Fruit fly (Drosophila melanogaster): ENCODE measurements around the gene CG42588.
A peak's percentile ranks its signal among the peaks of the same experiment; 100 is the strongest.

CG42588 gene

DNA sequence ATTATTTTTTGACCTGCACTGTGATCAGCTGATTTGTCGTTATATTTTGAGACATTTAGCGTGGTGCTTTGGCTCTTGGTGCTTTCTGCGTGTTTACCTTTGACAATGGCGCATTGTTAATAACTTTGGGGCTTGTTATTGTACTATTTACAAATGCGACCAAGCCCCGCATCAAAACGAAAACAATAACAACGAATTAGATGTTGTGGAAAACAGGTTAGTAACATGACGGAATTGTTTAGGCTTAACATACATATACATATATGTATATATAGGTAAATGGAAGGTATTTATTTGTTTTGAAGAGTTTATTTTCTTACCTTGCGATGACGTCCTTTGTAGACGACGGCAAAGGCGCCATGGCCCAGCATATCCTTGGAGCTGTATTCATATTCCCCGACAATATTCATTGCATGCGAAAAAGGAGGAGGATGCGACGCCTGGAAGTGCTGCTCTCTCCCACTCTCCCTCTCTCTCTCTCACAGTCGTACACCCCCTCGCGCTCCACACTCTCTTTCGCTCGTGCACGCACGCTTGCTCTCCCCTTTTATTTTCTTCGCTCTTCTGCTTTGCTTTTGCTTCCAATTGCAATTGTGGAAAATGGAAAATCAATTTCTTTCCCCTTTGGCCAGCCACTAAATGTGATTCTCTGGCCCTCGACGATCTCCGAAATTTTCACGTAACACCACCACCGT lies 9.9 kb upstream of the CG42588 start (continued):
- TF ChIP-seq CG16779 (GFP tag; IDR thresholded peaks at IDR 0.05) = 0 out of 2 replicates have a peak, but pooled peaks have one; percentile 48
- no peak for TF ChIP-seq CG1529 (GFP tag; optimal IDR thresholded peaks at IDR 0.05)
- 0 out of 2 replicates have a peak, but pooled peaks have one; percentile 7 for TF ChIP-seq CG31441 (GFP tag; IDR thresholded peaks at IDR 0.05)
- TF ChIP-seq twi (tag; optimal IDR thresholded peaks at IDR 0.05) = no peak
- TF ChIP-seq bigmax (GFP tag; optimal IDR thresholded peaks at IDR 0.05) = no peak
- TF ChIP-seq pho (GFP tag; optimal IDR thresholded peaks at IDR 0.05) = no peak
- no peak for TF ChIP-seq sim (GFP tag; IDR thresholded peaks at IDR 0.05)
- 0 out of 2 replicates have a peak, but pooled peaks have one; percentile 16 for TF ChIP-seq NFAT (GFP tag; IDR thresholded peaks at IDR 0.05)
- TF ChIP-seq kah (GFP tag; optimal IDR thresholded peaks at IDR 0.05) = no peak
- peak; percentile 17 for TF ChIP-seq grau (tag; optimal IDR thresholded peaks at IDR 0.05)
- TF ChIP-seq CG6683 (GFP tag; optimal IDR thresholded peaks at IDR 0.05) = no peak
- no peak for TF ChIP-seq Hmx (GFP tag; optimal IDR thresholded peaks at IDR 0.05)
- TF ChIP-seq Drgx (GFP tag; IDR thresholded peaks at IDR 0.05) = no peak
- TF ChIP-seq CG2120 (GFP tag; optimal IDR thresholded peaks at IDR 0.05) = no peak
- TF ChIP-seq emc (GFP tag; optimal IDR thresholded peaks at IDR 0.05) = no peak
- TF ChIP-seq Meics (GFP tag; optimal IDR thresholded peaks at IDR 0.05) = peak; percentile 30
- no peak for TF ChIP-seq NC2α (GFP tag; optimal IDR thresholded peaks at IDR 0.05)
- peak; percentile 38 for TF ChIP-seq ATbp (GFP tag; optimal IDR thresholded peaks at IDR 0.05)
- TF ChIP-seq CG33557 (GFP tag; optimal IDR thresholded peaks at IDR 0.05) = no peak
- TF ChIP-seq CG16813 (GFP tag; IDR thresholded peaks at IDR 0.05; ENCODE audit: partially characterized antibody) = no peak
- TF ChIP-seq hbn (GFP tag; IDR thresholded peaks at IDR 0.05; ENCODE audit: partially characterized antibody) = 0 out of 2 replicates have a peak, but pooled peaks have one; percentile 28
- TF ChIP-seq HmgD (GFP tag; optimal IDR thresholded peaks at IDR 0.05) = no peak
- TF ChIP-seq unc-4 (GFP tag; IDR thresholded peaks at IDR 0.05; ENCODE audit: partially characterized antibody) = 0 out of 2 replicates have a peak, but pooled peaks have one; percentile 27
- peak; percentile 20 for TF ChIP-seq fd64A (GFP tag; optimal IDR thresholded peaks at IDR 0.05)
- no peak for TF ChIP-seq CG9932 (GFP tag; IDR thresholded peaks at IDR 0.05)
- no peak for TF ChIP-seq H15 (GFP tag; IDR thresholded peaks at IDR 0.05)
- no peak for TF ChIP-seq fru (optimal IDR thresholded peaks at IDR 0.05)
- TF ChIP-seq Hr78 (GFP tag; optimal IDR thresholded peaks at IDR 0.05) = no peak
- TF ChIP-seq Dll (GFP tag; IDR thresholded peaks at IDR 0.05; ENCODE audit: partially characterized antibody) = peak; percentile 53; the same call in 1 of the 4 replicates

DNA sequence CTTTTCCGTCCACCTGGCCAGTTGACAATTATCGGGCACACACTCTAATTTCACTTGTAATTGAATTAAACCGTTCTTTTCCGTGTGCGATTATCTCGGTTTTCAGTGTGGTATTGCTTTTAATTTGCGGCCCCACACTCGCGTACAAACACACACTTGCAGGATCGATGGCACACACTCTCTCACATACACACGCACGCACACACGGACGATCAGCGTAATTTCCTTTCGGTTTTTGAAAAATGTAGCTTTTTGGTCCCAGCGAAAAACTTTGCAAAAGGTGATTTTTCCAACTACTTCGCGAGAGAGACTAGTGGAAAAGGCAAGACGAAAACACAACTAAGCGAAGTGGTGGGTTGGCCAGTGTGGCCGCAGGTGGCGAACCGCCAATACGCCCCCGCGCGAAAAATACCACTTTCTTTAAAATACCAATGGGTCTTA lies 9.3 kb upstream of the CG42588 start, which contains the start of gene Atg1:
Gene Atg1 (minus strand): TSS at position 387 of the 441 bp plus-strand sequence.
- no peak for TF ChIP-seq Vsx1 (GFP tag; optimal IDR thresholded peaks at IDR 0.05)
- peak; percentile 17 for TF ChIP-seq CG34376 (GFP tag; optimal IDR thresholded peaks at IDR 0.05)
- no peak for TF ChIP-seq CG11247 (GFP tag; IDR thresholded peaks at IDR 0.05)
- peak; percentile 8 for TF ChIP-seq Deaf1 (tag; optimal IDR thresholded peaks at IDR 0.05)
- peak; percentile 48; the same call in 1 of the 2 replicates for TF ChIP-seq Rfx (GFP tag; IDR thresholded peaks at IDR 0.05)
- TF ChIP-seq Xbp1 (GFP tag; optimal IDR thresholded peaks at IDR 0.05) = no peak
- TF ChIP-seq esg (GFP tag; conservative IDR thresholded peaks at IDR 0.05) = no peak
- no peak for TF ChIP-seq Rx (GFP tag; IDR thresholded peaks at IDR 0.05)
- TF ChIP-seq Bteb2 (GFP tag; optimal IDR thresholded peaks at IDR 0.05) = no peak
- TF ChIP-seq CG11456 (GFP tag; IDR thresholded peaks at IDR 0.05) = no peak
- TF ChIP-seq HmgZ (tag; optimal IDR thresholded peaks at IDR 0.05) = peak; percentile 13
- peak; percentile 69 for TF ChIP-seq CG9797 (GFP tag; optimal IDR thresholded peaks at IDR 0.05)
- no peak for TF ChIP-seq CG31224 (GFP tag; IDR thresholded peaks at IDR 0.05)
- TF ChIP-seq lmd (GFP tag; IDR thresholded peaks at IDR 0.05) = no peak
- peak; percentile 13 for TF ChIP-seq grn (GFP tag; optimal IDR thresholded peaks at IDR 0.05)
- TF ChIP-seq CG42726 (GFP tag; IDR thresholded peaks at IDR 0.05; ENCODE audit: partially characterized antibody) = peak; percentile 53; the same call in 1 of the 2 replicates
- TF ChIP-seq CG14965 (GFP tag; optimal IDR thresholded peaks at IDR 0.05; ENCODE audit: borderline replicate concordance) = no peak
- no peak for TF ChIP-seq ato (GFP tag; IDR thresholded peaks at IDR 0.05; ENCODE audit: partially characterized antibody)
- TF ChIP-seq CG15601 (tag; optimal IDR thresholded peaks at IDR 0.05) = no peak
- peak; percentile 25 for TF ChIP-seq CG12769 (tag; optimal IDR thresholded peaks at IDR 0.05)
- TF ChIP-seq salm (tag; optimal IDR thresholded peaks at IDR 0.05) = peak; percentile 12
- peak; percentile 20 for TF ChIP-seq gro (GFP tag; optimal IDR thresholded peaks at IDR 0.05)
